Fruit fly (Drosophila melanogaster) whole organism, adult: ENCODE data around the gene CG32643.

Experiments used
- Hr96 ChIP-seq: fragments of 200-800 bp; sonication (Bioruptor generic); optimal IDR thresholded peaks from 2 replicates; lab custom pipeline; 2016; ENCODE audit warnings: missing biosample characterization, missing genetic modification characterization
- bab1 ChIP-seq: fragments of 200-800 bp; sonication (Bioruptor generic); optimal IDR thresholded peaks from 3 replicates; lab custom pipeline; 2019; ENCODE audit warnings: missing biosample characterization, mild to moderate bottlenecking, missing genetic modification characterization, moderate library complexity
- cnc ChIP-seq, 2 experiments: fragments of >200 bp; optimal IDR thresholded peaks; 2 replicates each; lab custom pipeline; 2017
- kay ChIP-seq: fragments of 200-800 bp; sonication (Bioruptor generic); peaks from one replicate; lab custom pipeline; 2016; ENCODE audit warnings: missing biosample characterization, missing genetic modification characterization, borderline replicate concordance
- ovo ChIP-seq: fragments of 200-800 bp; sonication (Bioruptor generic); optimal IDR thresholded peaks from 2 replicates; lab custom pipeline; 2016; ENCODE audit warnings: missing biosample characterization, missing genetic modification characterization
- pad ChIP-seq: fragments of 200-800 bp; sonication (Bioruptor generic); optimal IDR thresholded peaks from 3 replicates; lab custom pipeline; 2017; ENCODE audit warnings: missing biosample characterization, missing genetic modification characterization, mild to moderate bottlenecking, moderate library complexity, missing genetic modification reagents

DNA sequence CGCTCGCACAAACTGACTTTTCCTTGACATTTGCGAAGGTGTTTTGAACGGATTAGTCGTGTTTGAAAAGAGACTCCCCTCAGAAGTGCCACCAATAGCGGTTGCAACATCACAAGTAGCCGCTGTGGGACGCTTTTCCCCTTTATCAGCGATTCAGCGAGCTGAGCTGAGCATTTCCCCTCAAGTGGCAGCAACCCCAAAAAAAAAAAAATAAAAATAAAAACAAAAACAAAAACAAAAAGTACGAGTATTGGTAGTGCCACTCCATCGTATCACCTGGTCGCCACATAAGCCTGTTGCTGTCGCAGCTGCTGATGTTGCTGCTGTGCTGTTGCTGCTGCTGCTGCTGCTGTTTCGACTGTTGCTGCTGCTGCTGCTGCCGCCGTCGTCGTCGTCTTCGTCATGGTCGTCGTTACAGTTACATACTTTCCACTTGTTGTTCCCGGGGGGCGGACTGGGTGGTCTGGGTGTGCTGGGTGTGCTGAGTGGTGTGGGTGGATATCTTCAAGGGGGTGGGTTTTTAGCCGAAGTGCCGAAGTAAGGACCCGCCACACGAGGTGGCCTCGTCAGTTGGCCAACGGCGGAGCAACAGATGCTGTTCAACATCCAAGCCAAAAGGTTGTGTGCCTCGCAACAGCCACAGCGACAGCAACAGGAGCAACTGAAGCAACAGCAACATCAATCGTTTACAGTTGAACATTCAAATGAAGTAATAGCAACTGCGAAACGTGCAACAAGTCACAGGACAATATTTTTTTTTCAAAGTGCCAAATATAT lies 3.9 kb downstream of the CG32643 start, which contains the start of gene rsh:
- TF ChIP-seq ovo: no peak
- TF ChIP-seq Hr96 (GFP tag; lab: Kevin White, UChicago): no peak
- TF ChIP-seq kay: no peak
- TF ChIP-seq bab1 (GFP tag; lab: Kevin White, UChicago): no peak
- no peak for TF ChIP-seq cnc (optimal IDR thresholded peaks at IDR 0.05; lab: Kevin White, UChicago)
- TF ChIP-seq pad (GFP tag; lab: Kevin White, UChicago): peak; percentile 83
